Fruit fly (Drosophila melanogaster) whole organism, wandering third instar larva: Measurements from ENCODE around the gene Nmt.

ENCODE experiments used
- Abd-B ChIP-seq: fragments of >200 bp; optimal IDR thresholded peaks from 2 replicates; lab custom pipeline; 2017; ENCODE audit warnings: missing biosample characterization, missing genetic modification characterization
- CG32264 ChIP-seq: fragments of 200-800 bp; sonication (Bioruptor generic); optimal IDR thresholded peaks from 2 replicates; lab custom pipeline; 2016; ENCODE audit warnings: missing biosample characterization, missing genetic modification characterization
- CG9705 ChIP-seq: fragments of 200-800 bp; sonication (Bioruptor generic); optimal IDR thresholded peaks from 2 replicates; lab custom pipeline; 2018; ENCODE audit warnings: missing biosample characterization, mild to moderate bottlenecking, missing genetic modification characterization
- CrebA ChIP-seq: fragments of 200-800 bp; sonication (Bioruptor generic); optimal IDR thresholded peaks from 2 replicates; lab custom pipeline; 2016; ENCODE audit warnings: missing biosample characterization, mild to moderate bottlenecking, missing genetic modification characterization, borderline replicate concordance
- Dfd ChIP-seq: fragments of >200 bp; optimal IDR thresholded peaks from 2 replicates; lab custom pipeline; 2017; ENCODE audit warnings: missing biosample characterization, missing genetic modification characterization
- Dif ChIP-seq: fragments of 200-275, 200-300 bp; sonication (Bioruptor generic); optimal IDR thresholded peaks from 2 replicates; lab custom pipeline; 2018; ENCODE audit warnings: missing biosample characterization, missing genetic modification characterization; ENCODE audit not compliant: partially characterized antibody
- GATAd ChIP-seq: sonication (Bioruptor generic); optimal IDR thresholded peaks from 2 replicates; lab custom pipeline; 2016; ENCODE audit warnings: missing biosample characterization, missing genetic modification characterization
- HLH106 ChIP-seq: fragments of 200-800 bp; optimal IDR thresholded peaks from 3 replicates; lab custom pipeline; 2019; ENCODE audit warnings: missing biosample characterization, mild to moderate bottlenecking, missing genetic modification characterization, moderate library complexity
- Hnf4 ChIP-seq: fragments of 200-800 bp; sonication (Bioruptor generic); optimal IDR thresholded peaks from 2 replicates; lab custom pipeline; 2016; ENCODE audit warnings: missing biosample characterization, mild to moderate bottlenecking, missing genetic modification characterization
- Hr78 ChIP-seq: fragments of >200 bp; optimal IDR thresholded peaks from 2 replicates; lab custom pipeline; 2017; ENCODE audit warnings: missing biosample characterization, missing genetic modification characterization
- Hr83 ChIP-seq: fragments of 200-300 bp; sonication (Bioruptor generic); optimal IDR thresholded peaks from 2 replicates; lab custom pipeline; 2016; ENCODE audit warnings: missing biosample characterization, mild to moderate bottlenecking, missing genetic modification characterization, moderate library complexity; ENCODE audit not compliant: poor library complexity, severe bottlenecking
- Jra ChIP-seq: sonication (Bioruptor generic); optimal IDR thresholded peaks from 2 replicates; lab custom pipeline; 2016; ENCODE audit warnings: missing biosample characterization, missing genetic modification characterization
- Mio ChIP-seq: sonication (Bioruptor generic); optimal IDR thresholded peaks from 2 replicates; lab custom pipeline; 2016; ENCODE audit warnings: missing biosample characterization, missing genetic modification characterization
- Myc ChIP-seq: fragments of >200 bp; optimal IDR thresholded peaks from 2 replicates; lab custom pipeline; 2017
- N ChIP-seq: fragments of >200 bp; optimal IDR thresholded peaks from 2 replicates; lab custom pipeline; 2018; ENCODE audit warnings: missing biosample characterization, missing external identifiers, missing genetic modification characterization
- OdsH ChIP-seq: fragments of 200-800 bp; sonication (Bioruptor generic); optimal IDR thresholded peaks from 2 replicates; lab custom pipeline; 2016; ENCODE audit warnings: missing biosample characterization, mild to moderate bottlenecking, missing genetic modification characterization
- Rel ChIP-seq, 2 experiments: fragments of 200-800 bp; sonication (Bioruptor generic) in 1 of 2; optimal IDR thresholded peaks; 2 replicates in 1 of 2; 3 replicates in 1 of 2; lab custom pipeline; 2016 to 2019; ENCODE audit warnings: mild to moderate bottlenecking in 2 of 2, missing biosample characterization in 2 of 2, missing genetic modification characterization in 2 of 2, moderate library complexity in 1 of 2
- Sp1 ChIP-seq: fragments of 200-800 bp; sonication (Bioruptor generic); optimal IDR thresholded peaks from 3 replicates; lab custom pipeline; 2019; ENCODE audit warnings: missing biosample characterization, mild to moderate bottlenecking, missing genetic modification characterization, moderate library complexity
- Vsx2 ChIP-seq: fragments of 200-300, 225-300 bp; sonication (Bioruptor generic); optimal IDR thresholded peaks from 2 replicates; lab custom pipeline; 2018; ENCODE audit warnings: missing biosample characterization, missing genetic modification characterization; ENCODE audit not compliant: partially characterized antibody
- br ChIP-seq: fragments of 200-800 bp; sonication (Bioruptor generic); optimal IDR thresholded peaks from 2 replicates; lab custom pipeline; 2016; ENCODE audit warnings: missing biosample characterization, missing genetic modification characterization
- brk ChIP-seq: fragments of 200-800 bp; sonication (Bioruptor generic); optimal IDR thresholded peaks from 2 replicates; lab custom pipeline; 2016; ENCODE audit warnings: missing biosample characterization, mild to moderate bottlenecking, missing genetic modification characterization
- dl ChIP-seq, 2 experiments: fragments of 175-275, 200-275 bp in 1 of 2; fragments of 200-275 bp in 1 of 2; sonication (Bioruptor generic); optimal IDR thresholded peaks; lab custom pipeline; 2018; ENCODE audit warnings: mild to moderate bottlenecking in 2 of 2, missing biosample characterization in 2 of 2, missing genetic modification characterization in 2 of 2, moderate library complexity in 2 of 2; ENCODE audit not compliant: partially characterized antibody in 2 of 2, insufficient read depth in 1 of 2
- dmrt93B ChIP-seq: fragments of 200-800 bp; sonication (Bioruptor generic); optimal IDR thresholded peaks from 2 replicates; lab custom pipeline; 2018; ENCODE audit warnings: missing biosample characterization, mild to moderate bottlenecking, missing genetic modification characterization
- dsf ChIP-seq: sonication (Bioruptor generic); optimal IDR thresholded peaks from 2 replicates; lab custom pipeline; 2016; ENCODE audit warnings: missing biosample characterization, missing genetic modification characterization, borderline replicate concordance
- ey ChIP-seq: fragments of 200-800 bp; sonication (Bioruptor generic); optimal IDR thresholded peaks from 2 replicates; lab custom pipeline; 2016; ENCODE audit warnings: missing biosample characterization, missing genetic modification characterization
- foxo ChIP-seq, 2 experiments: fragments of 200-800 bp; sonication (Bioruptor generic); optimal IDR thresholded peaks; 2 replicates in 1 of 2; 3 replicates in 1 of 2; lab custom pipeline; 2016 to 2017; ENCODE audit warnings: missing biosample characterization in 2 of 2, missing genetic modification characterization in 2 of 2
- fru ChIP-seq: fragments of 200-800 bp; sonication (Bioruptor generic); optimal IDR thresholded peaks from 3 replicates; lab custom pipeline; 2016; ENCODE audit warnings: missing biosample characterization, mild to moderate bottlenecking, missing genetic modification characterization
- h ChIP-seq: fragments of 200-800 bp; sonication (Bioruptor generic); optimal IDR thresholded peaks from 3 replicates; lab custom pipeline; 2016; ENCODE audit warnings: missing biosample characterization, mild to moderate bottlenecking, missing genetic modification characterization
- jim ChIP-seq: fragments of 175-275, 200-325 bp; sonication (Bioruptor generic); optimal IDR thresholded peaks from 2 replicates; lab custom pipeline; 2016; ENCODE audit warnings: missing biosample characterization, mild to moderate bottlenecking, missing genetic modification characterization
- lola ChIP-seq: fragments of >200 bp; optimal IDR thresholded peaks from 2 replicates; lab custom pipeline; 2017; ENCODE audit warnings: missing biosample characterization, missing genetic modification characterization
- pan ChIP-seq: fragments of >200 bp; optimal IDR thresholded peaks from 2 replicates; lab custom pipeline; 2017
- psq ChIP-seq: fragments of 200-800 bp; sonication (Bioruptor generic); optimal IDR thresholded peaks from 3 replicates; lab custom pipeline; 2017; ENCODE audit warnings: missing biosample characterization, mild to moderate bottlenecking, missing genetic modification characterization, moderate library complexity
- rgr ChIP-seq: fragments of 200-800 bp; sonication (Bioruptor generic); optimal IDR thresholded peaks from 3 replicates; lab custom pipeline; 2016; ENCODE audit warnings: missing biosample characterization, mild to moderate bottlenecking, missing genetic modification characterization
- sage ChIP-seq: fragments of 200-800 bp; sonication (Bioruptor generic); optimal IDR thresholded peaks from 2 replicates; lab custom pipeline; 2016; ENCODE audit warnings: missing biosample characterization, mild to moderate bottlenecking, missing genetic modification characterization
- sv ChIP-seq: fragments of 200-800 bp; sonication (Bioruptor generic); optimal IDR thresholded peaks from 3 replicates; lab custom pipeline; 2016; ENCODE audit warnings: missing biosample characterization, missing genetic modification characterization
- tai ChIP-seq: sonication (Bioruptor generic); optimal IDR thresholded peaks from 2 replicates; lab custom pipeline; 2016; ENCODE audit warnings: missing biosample characterization, missing genetic modification characterization
- usp ChIP-seq: fragments of >200 bp; optimal IDR thresholded peaks from 2 replicates; lab custom pipeline; 2017; ENCODE audit warnings: missing biosample characterization, missing genetic modification characterization
- woc ChIP-seq: sonication (Bioruptor generic); optimal IDR thresholded peaks from 2 replicates; lab custom pipeline; 2016; ENCODE audit warnings: missing biosample characterization, mild to moderate bottlenecking, missing genetic modification characterization

The Nmt gene

dm6 chr3L:8137448-8137906 lies 40.8 kb downstream of the Nmt start, which contains the start of the genes Setx and mus301 (continued):
- peak; percentile 76 for TF ChIP-seq CG9705
- peak; percentile 77 for TF ChIP-seq ey (GFP tag; lab: Kevin White, UChicago)
- TF ChIP-seq psq = peak; percentile 76

- no peak for TF ChIP-seq psq
- no peak for TF ChIP-seq Abd-B
- no peak for TF ChIP-seq ey (GFP tag; lab: Kevin White, UChicago)
- no peak for TF ChIP-seq Sp1 (GFP tag; lab: Kevin White, UChicago)
- peak; percentile 50 for TF ChIP-seq Hr83 (GFP tag; lab: Kevin White, UChicago)
- TF ChIP-seq N (GFP tag; lab: Kevin White, UChicago) = no peak
- TF ChIP-seq tai (GFP tag; lab: Kevin White, UChicago) = no peak
- peak; percentile 60 for TF ChIP-seq HLH106
- no peak for TF ChIP-seq Dif
- TF ChIP-seq Myc = no peak
- TF ChIP-seq Vsx2 (GFP tag; lab: Kevin White, UChicago) = peak; percentile 23
- TF ChIP-seq dl (GFP tag; optimal IDR thresholded peaks at IDR 0.05; lab: Kevin White, UChicago; ENCODE audit: insufficient read depth in 1 of 2, partially characterized antibody in 2 of 2) = no peak
- TF ChIP-seq dsf = no peak
- TF ChIP-seq dmrt93B (GFP tag; lab: Kevin White, UChicago) = no peak
- TF ChIP-seq Mio (GFP tag; lab: Kevin White, UChicago) = no peak
- TF ChIP-seq sage = no peak
- TF ChIP-seq Hr78 (GFP tag; lab: Kevin White, UChicago) = no peak
- peak; percentile 89 for TF ChIP-seq Hnf4 (GFP tag; lab: Kevin White, UChicago)
- TF ChIP-seq sv (GFP tag; lab: Kevin White, UChicago) = no peak
- TF ChIP-seq usp (GFP tag; lab: Kevin White, UChicago) = no peak
- TF ChIP-seq brk (GFP tag; lab: Kevin White, UChicago) = no peak
- no peak for TF ChIP-seq lola (GFP tag; lab: Kevin White, UChicago)
- TF ChIP-seq foxo (GFP tag; optimal IDR thresholded peaks at IDR 0.05; lab: Kevin White, UChicago) = no peak
- no peak for TF ChIP-seq CG32264
- TF ChIP-seq Jra (GFP tag; lab: Kevin White, UChicago) = no peak
- no peak for TF ChIP-seq fru (GFP tag; lab: Kevin White, UChicago)
- TF ChIP-seq GATAd (GFP tag; lab: Kevin White, UChicago) = no peak
- peak; percentile 44 for TF ChIP-seq h (GFP tag; lab: Kevin White, UChicago)
- TF ChIP-seq woc (GFP tag; lab: Kevin White, UChicago) = no peak
- TF ChIP-seq rgr (GFP tag; lab: Kevin White, UChicago) = no peak
- no peak for TF ChIP-seq pan (lab: Kevin White, UChicago)
- TF ChIP-seq CG9705 = no peak
- TF ChIP-seq OdsH (GFP tag; lab: Kevin White, UChicago) = peak; percentile 12
- TF ChIP-seq Rel (GFP tag; optimal IDR thresholded peaks at IDR 0.05; lab: Kevin White, UChicago) = no peak
- peak; percentile 91 for TF ChIP-seq Rel (tag; optimal IDR thresholded peaks at IDR 0.05; lab: Kevin White, UChicago)
- TF ChIP-seq CrebA (GFP tag; lab: Kevin White, UChicago) = no peak
- no peak for TF ChIP-seq Dfd
- no peak for TF ChIP-seq br (GFP tag; lab: Kevin White, UChicago)
- TF ChIP-seq jim (GFP tag; lab: Kevin White, UChicago) = no peak
Observed at dm6 chr3L:8128396-8129050, 49.7 kb downstream of the Nmt start.

dm6 chr3L:8127712-8128210 lies 50.5 kb downstream of the Nmt start, which contains the start of the genes Cds and Uba2:
Cds (plus strand) TSS chr3L:8127762.
Uba2 (minus strand) TSS chr3L:8127818.
- TF ChIP-seq psq = peak; percentile 91
- no peak for TF ChIP-seq N (GFP tag; lab: Kevin White, UChicago)
- peak; percentile 80 for TF ChIP-seq GATAd (GFP tag; lab: Kevin White, UChicago)
- peak; percentile 83 for TF ChIP-seq ey (GFP tag; lab: Kevin White, UChicago)
- no peak for TF ChIP-seq Mio (GFP tag; lab: Kevin White, UChicago)
- peak; percentile 95 for TF ChIP-seq rgr (GFP tag; lab: Kevin White, UChicago)
- TF ChIP-seq fru (GFP tag; lab: Kevin White, UChicago) = peak; percentile 90
- TF ChIP-seq Vsx2 (GFP tag; lab: Kevin White, UChicago) = peak; percentile 90
- no peak for TF ChIP-seq dl (GFP tag; optimal IDR thresholded peaks at IDR 0.05; lab: Kevin White, UChicago; ENCODE audit: insufficient read depth in 1 of 2, partially characterized antibody in 2 of 2)
- TF ChIP-seq dmrt93B (GFP tag; lab: Kevin White, UChicago) = peak; percentile 87
- TF ChIP-seq tai (GFP tag; lab: Kevin White, UChicago) = no peak
- TF ChIP-seq Myc = peak; percentile 39
- peak in 1 of 2 experiments; percentile 95 for TF ChIP-seq foxo (GFP tag; optimal IDR thresholded peaks at IDR 0.05; lab: Kevin White, UChicago)
- peak; percentile 91 for TF ChIP-seq CG9705
- peak; percentile 32 for TF ChIP-seq Dif
- TF ChIP-seq Abd-B = no peak
- TF ChIP-seq Rel (GFP tag; optimal IDR thresholded peaks at IDR 0.05; lab: Kevin White, UChicago) = peak; percentile 83
- TF ChIP-seq Rel (tag; optimal IDR thresholded peaks at IDR 0.05; lab: Kevin White, UChicago) = peak; percentile 84
- TF ChIP-seq Dfd = no peak
- no peak for TF ChIP-seq pan (lab: Kevin White, UChicago)
- peak; percentile 88 for TF ChIP-seq OdsH (GFP tag; lab: Kevin White, UChicago)
- peak; percentile 87 for TF ChIP-seq Hnf4 (GFP tag; lab: Kevin White, UChicago)
- peak; percentile 28 for TF ChIP-seq jim (GFP tag; lab: Kevin White, UChicago)
- TF ChIP-seq Jra (GFP tag; lab: Kevin White, UChicago) = peak; percentile 83
- TF ChIP-seq CG32264 = peak; percentile 67
- TF ChIP-seq sv (GFP tag; lab: Kevin White, UChicago) = peak; percentile 85
- no peak for TF ChIP-seq Hr83 (GFP tag; lab: Kevin White, UChicago)
- TF ChIP-seq brk (GFP tag; lab: Kevin White, UChicago) = no peak
- peak; percentile 83 for TF ChIP-seq br (GFP tag; lab: Kevin White, UChicago)
- peak; percentile 75 for TF ChIP-seq dsf
- peak; percentile 95 for TF ChIP-seq HLH106
- no peak for TF ChIP-seq usp (GFP tag; lab: Kevin White, UChicago)
- TF ChIP-seq sage = peak; percentile 80
- TF ChIP-seq Hr78 (GFP tag; lab: Kevin White, UChicago) = no peak
- TF ChIP-seq lola (GFP tag; lab: Kevin White, UChicago) = no peak
